Fruit fly (Drosophila melanogaster) whole organism, embryonic: ENCODE results near the gene Apoltp.
A peak's percentile ranks its signal among the peaks of the same experiment; 100 is the strongest.

Source experiments
- B-H1 ChIP-seq: fragments of 200-800 bp; sonication (Bioruptor generic); IDR thresholded peaks from 3 replicates; pipeline ENCODE4 v1.3.6; 2022; ENCODE audit warnings: missing biosample characterization, missing genetic modification characterization
- CG1024 ChIP-seq: fragments of 200-800 bp; sonication (Bioruptor generic); IDR thresholded peaks from 2 replicates; pipeline ENCODE4 v1.3.6; 2022; ENCODE audit warnings: missing biosample characterization, missing genetic modification characterization
- CG10979 ChIP-seq: fragments of 200-800 bp; sonication (Bioruptor generic); optimal IDR thresholded peaks from 2 replicates; lab custom pipeline; 2018; ENCODE audit warnings: missing biosample characterization, mild to moderate bottlenecking, missing genetic modification characterization, moderate library complexity
- CG11695 ChIP-seq: fragments of 200-800 bp; sonication (Bioruptor generic); IDR thresholded peaks from 3 replicates; pipeline ENCODE4 v1.3.6; 2022; ENCODE audit warnings: missing biosample characterization, missing genetic modification characterization
- CG12071 ChIP-seq: fragments of 200-800 bp; sonication (Bioruptor generic); optimal IDR thresholded peaks from 3 replicates; lab custom pipeline; 2018; ENCODE audit warnings: missing biosample characterization, mild to moderate bottlenecking, missing genetic modification characterization
- CG12219 ChIP-seq: fragments of 200-800 bp; sonication (Bioruptor generic); optimal IDR thresholded peaks from 3 replicates; lab custom pipeline; 2018; ENCODE audit warnings: missing biosample characterization, mild to moderate bottlenecking, missing genetic modification characterization
- CG12659 ChIP-seq: fragments of 200-800 bp; sonication (Bioruptor generic); optimal IDR thresholded peaks from 3 replicates; lab custom pipeline; 2017; ENCODE audit warnings: mild to moderate bottlenecking, missing biosample characterization, missing genetic modification reagents, missing genetic modification characterization
- CG13624 ChIP-seq: fragments of 200-800 bp; sonication (Bioruptor generic); optimal IDR thresholded peaks from 2 replicates; lab custom pipeline; 2016; ENCODE audit warnings: missing biosample characterization, missing genetic modification characterization
- CG1602 ChIP-seq: fragments of 200-800 bp; sonication (Bioruptor generic); optimal IDR thresholded peaks from 3 replicates; lab custom pipeline; 2016; ENCODE audit warnings: missing biosample characterization, missing genetic modification characterization
- CG1603 ChIP-seq: fragments of 200-800 bp; sonication (Bioruptor generic); optimal IDR thresholded peaks from 2 replicates; lab custom pipeline; 2019; ENCODE audit warnings: missing biosample characterization, mild to moderate bottlenecking, missing genetic modification characterization, moderate library complexity
- CG1647 ChIP-seq: fragments of 200-800 bp; sonication (Bioruptor generic); optimal IDR thresholded peaks from 3 replicates; lab custom pipeline; 2016; ENCODE audit warnings: missing biosample characterization, missing genetic modification characterization
- CG17361 ChIP-seq: fragments of 200-800 bp; sonication (Bioruptor generic); IDR thresholded peaks from 3 replicates; pipeline ENCODE4 v1.3.6; 2022; ENCODE audit warnings: missing biosample characterization, missing genetic modification characterization
- CG18476 ChIP-seq: fragments of 200-800 bp; sonication (Bioruptor generic); optimal IDR thresholded peaks from 2 replicates; lab custom pipeline; 2016; ENCODE audit warnings: missing biosample characterization, mild to moderate bottlenecking, missing genetic modification characterization
- CG18619 ChIP-seq: fragments of 200-800 bp; sonication (Bioruptor generic); optimal IDR thresholded peaks from 3 replicates; lab custom pipeline; 2017; ENCODE audit warnings: missing biosample characterization, mild to moderate bottlenecking, missing genetic modification characterization
- CG31441 ChIP-seq: fragments of 200-800 bp; sonication (Bioruptor generic); IDR thresholded peaks from 2 replicates; pipeline ENCODE4 v1.3.6; 2022; ENCODE audit warnings: missing biosample characterization, missing genetic modification characterization
- CG34224 ChIP-seq: fragments of 200-800 bp; sonication (Bioruptor generic); IDR thresholded peaks from 3 replicates; pipeline ENCODE4 v1.3.6; 2022; ENCODE audit warnings: missing biosample characterization, missing genetic modification characterization; ENCODE audit not compliant: partially characterized antibody
- CG4617 ChIP-seq: fragments of 200-800 bp; sonication (Bioruptor generic); optimal IDR thresholded peaks from 3 replicates; lab custom pipeline; 2016; ENCODE audit warnings: missing biosample characterization, missing genetic modification characterization, borderline replicate concordance
- CG6689 ChIP-seq: fragments of 200-800 bp; sonication (Bioruptor generic); IDR thresholded peaks from 2 replicates; pipeline ENCODE4 v1.3.6; 2022; ENCODE audit warnings: missing biosample characterization, missing genetic modification characterization
- CG7987 ChIP-seq: fragments of 200-800 bp; sonication (Bioruptor generic); optimal IDR thresholded peaks from 2 replicates; lab custom pipeline; 2018; ENCODE audit warnings: missing biosample characterization, mild to moderate bottlenecking, missing genetic modification characterization, moderate library complexity
- CG9932 ChIP-seq: fragments of 200-800 bp; sonication (Bioruptor generic); IDR thresholded peaks from 2 replicates; pipeline ENCODE4 v1.3.6; 2022; ENCODE audit warnings: missing biosample characterization, missing genetic modification characterization
- CHES-1-like ChIP-seq: fragments of 200-800 bp; sonication (Bioruptor generic); optimal IDR thresholded peaks from 2 replicates; lab custom pipeline; 2016; ENCODE audit warnings: missing biosample characterization, missing genetic modification characterization
- CrebB ChIP-seq: fragments of 200-800 bp; sonication (Bioruptor generic); optimal IDR thresholded peaks from 3 replicates; lab custom pipeline; 2018; ENCODE audit warnings: missing biosample characterization, mild to moderate bottlenecking, missing genetic modification characterization
- Dfd ChIP-seq, 2 experiments: fragments of >200 bp; optimal IDR thresholded peaks; 2 replicates each; lab custom pipeline; 2017; ENCODE audit warnings: missing biosample characterization in 2 of 2, missing genetic modification characterization in 2 of 2
- Eip74EF ChIP-seq, 2 experiments: fragments of 200-800 bp in 1 of 2; fragments of >200 bp in 1 of 2; sonication (Bioruptor generic) in 1 of 2; optimal IDR thresholded peaks; 2 replicates each; lab custom pipeline; 2017 to 2019; ENCODE audit warnings: missing biosample characterization in 2 of 2, missing genetic modification characterization in 2 of 2, mild to moderate bottlenecking in 1 of 2, moderate library complexity in 1 of 2
- Fer3 ChIP-seq: fragments of 200-800 bp; sonication (Bioruptor generic); optimal IDR thresholded peaks from 2 replicates; lab custom pipeline; 2018; ENCODE audit warnings: missing biosample characterization, mild to moderate bottlenecking, missing genetic modification characterization, moderate library complexity
- Hand ChIP-seq: fragments of 200-800 bp; sonication (Bioruptor generic); optimal IDR thresholded peaks from 2 replicates; lab custom pipeline; 2017; ENCODE audit warnings: mild to moderate bottlenecking, missing biosample characterization, missing genetic modification reagents, missing genetic modification characterization
- Hsf ChIP-seq: fragments of 200-800 bp; sonication (Bioruptor generic); optimal IDR thresholded peaks from 3 replicates; lab custom pipeline; 2016; ENCODE audit warnings: missing biosample characterization, missing genetic modification characterization
- MESR4 ChIP-seq: fragments of 200-800 bp; sonication (Bioruptor generic); optimal IDR thresholded peaks from 2 replicates; lab custom pipeline; 2018; ENCODE audit warnings: missing biosample characterization, mild to moderate bottlenecking, missing genetic modification characterization, moderate library complexity
- NC2α ChIP-seq: fragments of 200-800 bp; sonication (Bioruptor generic); optimal IDR thresholded peaks from 2 replicates; lab custom pipeline; 2016; ENCODE audit warnings: missing biosample characterization, missing genetic modification characterization
- Ptx1 ChIP-seq: fragments of 200-800 bp; sonication (Bioruptor generic); IDR thresholded peaks from 2 replicates; pipeline ENCODE4 v1.3.6; 2022; ENCODE audit warnings: missing biosample characterization, missing genetic modification characterization
- Ravus ChIP-seq: fragments of 200-800 bp; sonication (Bioruptor generic); IDR thresholded peaks from 2 replicates; pipeline ENCODE4 v1.3.6; 2022; ENCODE audit warnings: missing biosample characterization, missing genetic modification characterization
- TFAM ChIP-seq: fragments of 200-800 bp; sonication (Bioruptor generic); optimal IDR thresholded peaks from 2 replicates; lab custom pipeline; 2017; ENCODE audit warnings: missing biosample characterization, missing genetic modification characterization, inconsistent platforms
- crol ChIP-seq: fragments of 200-800 bp; sonication (Bioruptor generic); IDR thresholded peaks from 2 replicates; pipeline ENCODE4 v1.3.6; 2022; ENCODE audit warnings: missing biosample characterization, missing genetic modification characterization
- gt ChIP-seq: fragments of 200-800 bp; sonication (Bioruptor generic); IDR thresholded peaks from 2 replicates; pipeline ENCODE4 v1.3.6; 2022; ENCODE audit warnings: missing biosample characterization, missing genetic modification characterization
- insv ChIP-seq, 2 experiments: fragments of 200-800 bp; sonication (Bioruptor generic); optimal IDR thresholded peaks; 3 replicates each; lab custom pipeline; 2016 to 2018; ENCODE audit warnings: missing biosample characterization in 2 of 2, missing genetic modification characterization in 2 of 2
- ken ChIP-seq: fragments of 200-800 bp; sonication (Bioruptor generic); IDR thresholded peaks from 3 replicates; pipeline ENCODE4 v1.3.6; 2022; ENCODE audit warnings: missing biosample characterization, missing genetic modification characterization
- klu ChIP-seq: fragments of 200-800 bp; sonication (Bioruptor generic); IDR thresholded peaks from 2 replicates; pipeline ENCODE4 v1.3.6; 2022; ENCODE audit warnings: missing biosample characterization, missing genetic modification characterization
- lola ChIP-seq, 3 experiments: fragments of >200 bp in 2 of 3; fragments of 200-800 bp in 1 of 3; sonication (Bioruptor generic) in 1 of 3; optimal IDR thresholded peaks; 2 replicates each; lab custom pipeline; 2017 to 2019; ENCODE audit warnings: missing biosample characterization in 3 of 3, missing genetic modification characterization in 3 of 3, mild to moderate bottlenecking in 1 of 3, moderate library complexity in 1 of 3
- luna ChIP-seq: fragments of 200-800 bp; sonication (Bioruptor generic); optimal IDR thresholded peaks from 2 replicates; lab custom pipeline; 2016; ENCODE audit warnings: missing biosample characterization, missing genetic modification characterization
- onecut ChIP-seq: fragments of 200-800 bp; sonication (Bioruptor generic); IDR thresholded peaks from 2 replicates; pipeline ENCODE4 v1.3.6; 2022; ENCODE audit warnings: missing biosample characterization, missing genetic modification characterization
- org-1 ChIP-seq: fragments of 200-800 bp; sonication (Bioruptor generic); optimal IDR thresholded peaks from 2 replicates; lab custom pipeline; 2017; ENCODE audit warnings: missing biosample characterization, missing genetic modification characterization
- pita ChIP-seq: fragments of 200-800 bp; sonication (Bioruptor generic); optimal IDR thresholded peaks from 2 replicates; lab custom pipeline; 2017; ENCODE audit warnings: missing biosample characterization, mild to moderate bottlenecking, missing genetic modification characterization
- pum ChIP-seq: fragments of 200-800 bp; sonication (Bioruptor generic); optimal IDR thresholded peaks from 2 replicates; lab custom pipeline; 2016; ENCODE audit warnings: missing biosample characterization, missing genetic modification characterization
- sc ChIP-seq, 3 experiments: fragments of >200 bp in 2 of 3; fragments of 200-800 bp in 1 of 3; sonication (Bioruptor generic) in 1 of 3; optimal IDR thresholded peaks; 2 replicates in 2 of 3; 3 replicates in 1 of 3; lab custom pipeline; 2017; ENCODE audit warnings: mild to moderate bottlenecking in 1 of 3, missing biosample characterization in 1 of 3, missing genetic modification characterization in 1 of 3, missing genetic modification reagents in 1 of 3
- sens ChIP-seq: fragments of 200-800 bp; sonication (Bioruptor generic); peaks from one replicate; lab custom pipeline; 2016; ENCODE audit warnings: missing biosample characterization, missing genetic modification characterization
- so ChIP-seq: fragments of 200-800 bp; sonication (Bioruptor generic); IDR thresholded peaks from 3 replicates; pipeline ENCODE4 v1.3.6; 2022; ENCODE audit warnings: missing biosample characterization, missing genetic modification characterization
- tap ChIP-seq: fragments of 200-800 bp; optimal IDR thresholded peaks from 3 replicates; lab custom pipeline; 2019; ENCODE audit warnings: missing biosample characterization, mild to moderate bottlenecking, missing genetic modification characterization, moderate library complexity
- tll ChIP-seq, 2 experiments: fragments of 200-800 bp in 1 of 2; fragments of >200 bp in 1 of 2; sonication (Bioruptor generic) in 1 of 2; optimal IDR thresholded peaks; 2 replicates each; lab custom pipeline; 2017 to 2019; ENCODE audit warnings: missing biosample characterization in 2 of 2, missing genetic modification characterization in 2 of 2, mild to moderate bottlenecking in 1 of 2, moderate library complexity in 1 of 2
- toy ChIP-seq: fragments of 200-800 bp; sonication (Bioruptor generic); IDR thresholded peaks from 2 replicates; pipeline ENCODE4 v1.3.6; 2022; ENCODE audit warnings: missing biosample characterization, missing genetic modification characterization
- usp ChIP-seq: fragments of >200 bp; optimal IDR thresholded peaks from 2 replicates; lab custom pipeline; 2017; ENCODE audit warnings: missing biosample characterization, missing genetic modification characterization

The Apoltp gene

dm6 chr2L:9660516-9660920, 26.5 kb downstream of the Apoltp start (continued):
- TF ChIP-seq CG1024 (GFP tag; lab: Robert Waterston, UW) (no peak), klu (peak; percentile 67; the same call in 1 of the 2 replicates), usp (GFP tag; lab: Kevin White, UChicago) (no peak), pum (GFP tag; lab: Kevin White, UChicago) (peak; percentile 35), B-H1 (GFP tag; lab: Robert Waterston, UW) (peak; percentile 57), org-1 (GFP tag; lab: Kevin White, UChicago) (peak; percentile 79), pita (no peak), tap (tag; lab: Kevin White, UChicago) (peak; percentile 41), sens (GFP tag; lab: Kevin White, UChicago) (peak; percentile 83), gt (GFP tag; lab: Robert Waterston, UW) (no peak), CG12071 (GFP tag; lab: Kevin White, UChicago) (peak; percentile 54), Fer3 (tag; lab: Kevin White, UChicago) (peak; percentile 80), so (GFP tag; lab: Robert Waterston, UW) (0 out of 3 replicates have a peak, but pooled peaks have one; percentile 52), MESR4 (GFP tag; lab: Kevin White, UChicago) (no peak), CG1603 (tag; lab: Kevin White, UChicago) (no peak), CHES-1-like (GFP tag; lab: Kevin White, UChicago) (peak; percentile 8), Hsf (GFP tag; lab: Kevin White, UChicago) (peak; percentile 46), crol (GFP tag; lab: Robert Waterston, UW) (no peak), Dfd (GFP tag; optimal IDR thresholded peaks at IDR 0.05; lab: Kevin White, UChicago) (no peak), CG17361 (GFP tag; lab: Robert Waterston, UW) (no peak; the same call in 1 of the 3 replicates), CG1602 (no peak), tll (GFP tag; optimal IDR thresholded peaks at IDR 0.05; lab: Kevin White, UChicago) (no peak), CG10979 (tag; lab: Kevin White, UChicago) (no peak), CG6689 (GFP tag; lab: Robert Waterston, UW) (peak; percentile 73), CG12659 (GFP tag; lab: Kevin White, UChicago) (peak; percentile 84), CG31441 (GFP tag; lab: Robert Waterston, UW) (peak; percentile 80), CG7987 (GFP tag; lab: Kevin White, UChicago) (peak; percentile 15), CG12219 (peak; percentile 53), CG13624 (GFP tag; lab: Kevin White, UChicago) (peak; percentile 62), CG34224 (GFP tag; lab: Robert Waterston, UW) (no peak), TFAM (no peak), lola (GFP tag; optimal IDR thresholded peaks at IDR 0.05; lab: Kevin White, UChicago) (no peak), Hand (GFP tag; lab: Kevin White, UChicago) (peak; percentile 89), insv (GFP tag; optimal IDR thresholded peaks at IDR 0.05; lab: Kevin White, UChicago) (peak in 1 of 2 experiments; percentile 20), toy (GFP tag; lab: Robert Waterston, UW) (no peak), CG18619 (GFP tag; lab: Kevin White, UChicago) (peak; percentile 78), CG1647 (GFP tag; lab: Kevin White, UChicago) (no peak), ken (GFP tag; lab: Robert Waterston, UW) (0 out of 3 replicates have a peak, but pooled peaks have one; percentile 33), Ptx1 (GFP tag; lab: Robert Waterston, UW) (peak; percentile 79), CG9932 (peak; percentile 62), Ravus (no peak; the same call in 1 of the 2 replicates), onecut (peak; percentile 66), Eip74EF (GFP tag; optimal IDR thresholded peaks at IDR 0.05; lab: Kevin White, UChicago) (peak in 1 of 2 experiments; percentile 60), CG18476 (peak; percentile 73), NC2α (GFP tag; lab: Kevin White, UChicago) (no peak), CG11695 (GFP tag; lab: Robert Waterston, UW) (peak; percentile 85), luna (GFP tag; lab: Kevin White, UChicago) (no peak), sc (optimal IDR thresholded peaks at IDR 0.05; lab: Kevin White, UChicago) (no peak), sc (GFP tag; optimal IDR thresholded peaks at IDR 0.05; lab: Kevin White, UChicago) (no peak), CrebB (tag; lab: Kevin White, UChicago) (peak; percentile 46), CG4617 (no peak)
